Worm (Caenorhabditis elegans) whole organism, midembryonic: Measurements from ENCODE around the gene T07E3.2.

Experiments used
- T22C8.4 ChIP-seq: fragments of 200-800 bp; sonication (Bioruptor generic); IDR thresholded peaks from 2 replicates; pipeline ENCODE4 v1.3.6; 2022; ENCODE audit warnings: missing genetic modification characterization, missing compliant biosample characterization
- cog-1 ChIP-seq: sonication (generic microtip); optimal IDR thresholded peaks from 2 replicates; lab custom pipeline; 2016; ENCODE audit warnings: missing genetic modification characterization, missing compliant biosample characterization
- flt-1 ChIP-seq: fragments of 200-800 bp; sonication (Bioruptor generic); IDR thresholded peaks from 2 replicates; pipeline ENCODE4 v1.3.6; 2022; ENCODE audit warnings: missing genetic modification characterization, missing compliant biosample characterization
- klf-2 ChIP-seq: fragments of 200-800 bp; sonication (Bioruptor generic); conservative IDR thresholded peaks from 2 replicates; pipeline ENCODE4 v1.3.6; 2022; ENCODE audit warnings: missing genetic modification reagents, missing genetic modification characterization, missing compliant biosample characterization
- ref-1 ChIP-seq: fragments of 200-800 bp; sonication (Bioruptor generic); conservative IDR thresholded peaks from 2 replicates; pipeline ENCODE4 v1.3.6; 2022; ENCODE audit warnings: missing genetic modification reagents, missing genetic modification characterization, missing compliant biosample characterization
- tab-1 ChIP-seq: fragments of 200-800 bp; sonication (Bioruptor generic); IDR thresholded peaks from 2 replicates; pipeline ENCODE4 v1.3.6; 2022; ENCODE audit warnings: missing genetic modification characterization, missing compliant biosample characterization
- ztf-23 ChIP-seq: fragments of 200-800 bp; sonication (Bioruptor generic); IDR thresholded peaks from 2 replicates; pipeline ENCODE4 v1.3.6; 2022; ENCODE audit warnings: missing genetic modification reagents, missing genetic modification characterization, missing compliant biosample characterization
- ztf-29 ChIP-seq: fragments of 200-800 bp; sonication (Bioruptor generic); IDR thresholded peaks from 2 replicates; pipeline ENCODE4 v1.3.6; 2022; ENCODE audit warnings: missing genetic modification reagents, missing genetic modification characterization, missing compliant biosample characterization

DNA sequence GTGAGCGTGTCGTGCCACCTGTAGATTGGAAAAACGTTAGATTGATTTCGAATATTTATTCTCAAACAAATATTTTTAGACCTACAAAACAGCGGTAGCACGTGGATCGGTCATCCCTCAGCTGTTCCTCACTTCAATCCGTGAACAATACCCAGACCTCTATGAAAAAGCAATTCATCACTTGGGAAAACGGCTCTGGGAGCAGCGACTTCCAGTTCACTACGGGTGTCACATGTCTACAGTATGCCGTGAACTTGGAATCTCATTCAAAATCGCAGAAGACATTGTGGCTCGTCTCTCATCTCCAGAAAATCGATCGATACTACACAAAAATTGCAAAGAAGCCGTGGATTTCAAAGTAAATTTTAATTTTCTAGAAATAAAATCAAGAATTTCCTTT lies 2.0 kb upstream of the T07E3.2 start:
- TF ChIP-seq flt-1 (GFP tag; lab: Robert Waterston, UW) (no peak), ztf-23 (no peak), ref-1 (GFP tag; lab: Robert Waterston, UW) (no peak), tab-1 (GFP tag; lab: Robert Waterston, UW) (no peak), cog-1 (no peak), T22C8.4 (no peak), ztf-29 (no peak), klf-2 (GFP tag; lab: Robert Waterston, UW) (no peak)
